Worm (Caenorhabditis elegans) whole organism, young adult: ENCODE data around the gene pycr-4.

ENCODE experiments used
- B0019.2 ChIP-seq: fragments of 200-800 bp; sonication (Bioruptor generic); conservative IDR thresholded peaks from 2 replicates; pipeline ENCODE4 v1.3.6; 2022; ENCODE audit warnings: missing genetic modification reagents, missing genetic modification characterization, missing compliant biosample characterization
- B0035.1 ChIP-seq: sonication (generic microtip); optimal IDR thresholded peaks from 2 replicates; lab custom pipeline; 2016; ENCODE audit warnings: missing genetic modification characterization, mild to moderate bottlenecking, missing compliant biosample characterization, missing genotype, missing genetic modification reagents
- B0336.3 ChIP-seq: fragments of 200-800 bp; sonication (Bioruptor generic); IDR thresholded peaks from 2 replicates; pipeline ENCODE4 v1.3.6; 2022; ENCODE audit warnings: missing genetic modification characterization, missing compliant biosample characterization
- D2030.7 ChIP-seq: fragments of 200-800 bp; sonication (Bioruptor generic); IDR thresholded peaks from 2 replicates; pipeline ENCODE4 v1.3.6; 2022; ENCODE audit warnings: missing genetic modification reagents, missing genetic modification characterization, missing compliant biosample characterization
- F55B11.4 ChIP-seq: sonication (generic microtip); optimal IDR thresholded peaks from 2 replicates; lab custom pipeline; 2016; ENCODE audit warnings: missing compliant biosample characterization, missing genetic modification characterization, borderline replicate concordance; ENCODE audit not compliant: insufficient read depth
- F57A8.1 ChIP-seq: fragments of 200-800 bp; sonication (Bioruptor generic); optimal IDR thresholded peaks from 2 replicates; lab custom pipeline; 2018; ENCODE audit warnings: mild to moderate bottlenecking, missing genetic modification characterization, moderate library complexity, missing compliant biosample characterization
- K11D2.4 ChIP-seq: fragments of 200-800 bp; sonication (Bioruptor generic); IDR thresholded peaks from 2 replicates; pipeline ENCODE4 v1.3.6; 2022; ENCODE audit warnings: missing genetic modification reagents, missing genetic modification characterization, missing compliant biosample characterization
- Y53F4B.3 ChIP-seq: fragments of 200-800 bp; sonication (Bioruptor generic); IDR thresholded peaks from 2 replicates; pipeline ENCODE4 v1.3.6; 2022; ENCODE audit warnings: missing genetic modification reagents, missing genetic modification characterization, missing compliant biosample characterization
- Y53G8AR.9 ChIP-seq: fragments of 200-800 bp; sonication (Bioruptor generic); conservative IDR thresholded peaks from 2 replicates; pipeline ENCODE4 v1.3.6; 2022; ENCODE audit warnings: missing genetic modification reagents, missing genetic modification characterization, missing compliant biosample characterization
- Y56A3A.18 ChIP-seq: fragments of 200-800 bp; sonication (Bioruptor generic); IDR thresholded peaks from 2 replicates; pipeline ENCODE4 v1.3.6; 2022; ENCODE audit warnings: missing genetic modification reagents, missing genetic modification characterization, missing compliant biosample characterization
- ZK185.1 ChIP-seq: sonication (generic microtip); optimal IDR thresholded peaks from 2 replicates; lab custom pipeline; 2016; ENCODE audit warnings: mild to moderate bottlenecking, missing genetic modification characterization, missing compliant biosample characterization; ENCODE audit not compliant: poor library complexity, severe bottlenecking
- akir-1 ChIP-seq: fragments of 200-800 bp; sonication (Bioruptor generic); optimal IDR thresholded peaks from 2 replicates; lab custom pipeline; 2018; ENCODE audit warnings: mild to moderate bottlenecking, missing genetic modification characterization, moderate library complexity, missing compliant biosample characterization
- ama-1 ChIP-seq, 3 experiments: fragments of 150-350 bp in 1 of 3; sonication (generic microtip) in 2 of 3; optimal IDR thresholded peaks; 2 replicates each; lab custom pipeline; 2014 to 2018; ENCODE audit warnings: missing biosample characterization in 2 of 3, missing genetic modification characterization in 2 of 3, missing genetic modification reagents in 2 of 3
- atf-7 ChIP-seq: sonication (generic microtip); optimal IDR thresholded peaks from 2 replicates; lab custom pipeline; 2017; ENCODE audit warnings: mild to moderate bottlenecking, missing genetic modification characterization, missing compliant biosample characterization
- attf-5 ChIP-seq: fragments of 200-800 bp; sonication (Bioruptor generic); optimal IDR thresholded peaks from 2 replicates; lab custom pipeline; 2018; ENCODE audit warnings: mild to moderate bottlenecking, missing genetic modification characterization, missing compliant biosample characterization
- attf-6 ChIP-seq: fragments of 200-800 bp; sonication (Bioruptor generic); IDR thresholded peaks from 2 replicates; pipeline ENCODE4 v1.3.6; 2022; ENCODE audit warnings: missing genetic modification reagents, missing genetic modification characterization, missing compliant biosample characterization
- bed-1 ChIP-seq: fragments of 200-800 bp; sonication (Bioruptor generic); IDR thresholded peaks from 2 replicates; pipeline ENCODE4 v1.3.6; 2022; ENCODE audit warnings: missing genetic modification reagents, missing genetic modification characterization, missing compliant biosample characterization
- cebp-2 ChIP-seq: fragments of 200-800 bp; sonication (Bioruptor generic); IDR thresholded peaks from 2 replicates; pipeline ENCODE4 v1.3.6; 2022; ENCODE audit warnings: missing genetic modification characterization, missing compliant biosample characterization
- ceh-27 ChIP-seq: fragments of 200-800 bp; sonication (Bioruptor generic); optimal IDR thresholded peaks from 2 replicates; lab custom pipeline; 2018; ENCODE audit warnings: mild to moderate bottlenecking, missing genetic modification characterization, moderate library complexity, missing compliant biosample characterization
- ceh-40 ChIP-seq: fragments of 200-800 bp; sonication (Bioruptor generic); IDR thresholded peaks from 2 replicates; pipeline ENCODE4 v1.3.6; 2022; ENCODE audit warnings: missing genetic modification characterization, missing compliant biosample characterization
- die-1 ChIP-seq: sonication (generic microtip); optimal IDR thresholded peaks from 2 replicates; lab custom pipeline; 2016; ENCODE audit warnings: missing genotype, mild to moderate bottlenecking, missing genetic modification characterization, missing compliant biosample characterization
- dpff-1 ChIP-seq: sonication (generic microtip); optimal IDR thresholded peaks from 2 replicates; lab custom pipeline; 2017; ENCODE audit warnings: mild to moderate bottlenecking, missing genetic modification characterization, missing compliant biosample characterization
- efl-1 ChIP-seq: fragments of 150-350 bp; optimal IDR thresholded peaks from 2 replicates; lab custom pipeline; 2014; ENCODE audit warnings: missing biosample characterization, missing genetic modification reagents, missing genetic modification characterization
- egl-18 ChIP-seq: fragments of 200-800 bp; sonication (Bioruptor generic); IDR thresholded peaks from 2 replicates; pipeline ENCODE4 v1.3.6; 2022; ENCODE audit warnings: missing genetic modification reagents, missing genetic modification characterization, missing compliant biosample characterization
- egrh-3 ChIP-seq: fragments of 200-800 bp; sonication (Bioruptor generic); IDR thresholded peaks from 2 replicates; pipeline ENCODE4 v1.3.6; 2022; ENCODE audit warnings: missing genetic modification reagents, missing genetic modification characterization, missing compliant biosample characterization
- hmg-1.2 ChIP-seq: fragments of 200-800 bp; sonication (Bioruptor generic); IDR thresholded peaks from 2 replicates; pipeline ENCODE4 v1.3.6; 2022; ENCODE audit warnings: missing genetic modification reagents, missing genetic modification characterization, missing compliant biosample characterization
- hrde-1 ChIP-seq: sonication (generic microtip); optimal IDR thresholded peaks from 2 replicates; lab custom pipeline; 2016; ENCODE audit warnings: missing genetic modification characterization, mild to moderate bottlenecking, missing compliant biosample characterization, moderate library complexity, missing genotype, missing genetic modification reagents, borderline replicate concordance
- let-607 ChIP-seq, 2 experiments: fragments of 200-800 bp in 1 of 2; sonication (Bioruptor generic) in 1 of 2; sonication (generic microtip) in 1 of 2; optimal IDR thresholded peaks; 2 replicates each; lab custom pipeline; 2016 to 2018; ENCODE audit warnings: mild to moderate bottlenecking in 2 of 2, missing compliant biosample characterization in 2 of 2, missing genetic modification characterization in 2 of 2, moderate library complexity in 2 of 2, missing genotype in 1 of 2
- lir-1 ChIP-seq: fragments of 200-800 bp; sonication (Bioruptor generic); conservative IDR thresholded peaks from 2 replicates; pipeline ENCODE4 v1.3.6; 2022; ENCODE audit warnings: missing genetic modification reagents, missing genetic modification characterization, missing compliant biosample characterization
- lsy-27 ChIP-seq: sonication (generic microtip); optimal IDR thresholded peaks from 2 replicates; lab custom pipeline; 2017; ENCODE audit warnings: missing genetic modification characterization, mild to moderate bottlenecking, missing compliant biosample characterization, antibody characterized with exemption, missing genotype, borderline replicate concordance; ENCODE audit not compliant: insufficient read depth
- mes-4 ChIP-seq: sonication (generic microtip); optimal IDR thresholded peaks from 2 replicates; lab custom pipeline; 2016; ENCODE audit warnings: missing genotype, missing genetic modification characterization, missing compliant biosample characterization
- nfya-2 ChIP-seq: fragments of 200-800 bp; sonication (Bioruptor generic); IDR thresholded peaks from 2 replicates; pipeline ENCODE4 v1.3.6; 2022; ENCODE audit warnings: missing genetic modification reagents, missing genetic modification characterization, missing compliant biosample characterization
- nfyb-1 ChIP-seq: fragments of 200-800 bp; sonication (Bioruptor generic); IDR thresholded peaks from 2 replicates; pipeline ENCODE4 v1.3.6; 2022; ENCODE audit warnings: missing genetic modification reagents, missing genetic modification characterization, missing compliant biosample characterization
- nhr-90 ChIP-seq: sonication (generic microtip); optimal IDR thresholded peaks from 2 replicates; lab custom pipeline; 2016; ENCODE audit warnings: missing genotype, mild to moderate bottlenecking, missing genetic modification characterization, missing compliant biosample characterization
- pha-4 ChIP-seq: fragments of 150-350 bp; sonication (generic microtip); optimal IDR thresholded peaks from 2 replicates; lab custom pipeline; 2014; ENCODE audit warnings: missing biosample characterization, missing genetic modification reagents, missing genetic modification characterization
- rcor-1 ChIP-seq: fragments of 200-800 bp; sonication (Bioruptor generic); IDR thresholded peaks from 2 replicates; pipeline ENCODE4 v1.3.6; 2022; ENCODE audit warnings: missing genetic modification reagents, missing genetic modification characterization, missing compliant biosample characterization
- rpc-1 ChIP-seq, 2 experiments: fragments of 150-350 bp in 1 of 2; sonication (generic microtip) in 1 of 2; optimal IDR thresholded peaks; 2 replicates each; lab custom pipeline; 2014 to 2018; ENCODE audit warnings: missing biosample characterization in 1 of 2, missing genetic modification characterization in 1 of 2, missing genetic modification reagents in 1 of 2, missing genotype in 1 of 2
- sdz-38 ChIP-seq: sonication (generic microtip); optimal IDR thresholded peaks from 2 replicates; lab custom pipeline; 2016; ENCODE audit warnings: missing genotype, missing genetic modification characterization, missing compliant biosample characterization
- snpc-4 ChIP-seq, 5 experiments: fragments of 150-350 bp in 1 of 5; sonication (generic microtip) in 4 of 5; optimal IDR thresholded peaks; 2 replicates each; lab custom pipeline; 2014 to 2018; ENCODE audit warnings: missing genetic modification characterization in 5 of 5, missing biosample characterization in 3 of 5, antibody characterized with exemption in 2 of 5, mild to moderate bottlenecking in 2 of 5, missing compliant biosample characterization in 2 of 5, missing genotype in 2 of 5, moderate library complexity in 2 of 5, missing genetic modification reagents in 1 of 5
- somi-1 ChIP-seq: fragments of 200-800 bp; sonication (Bioruptor generic); optimal IDR thresholded peaks from 2 replicates; lab custom pipeline; 2018; ENCODE audit warnings: mild to moderate bottlenecking, missing genetic modification characterization, missing compliant biosample characterization
- tbx-9 ChIP-seq: sonication (generic microtip); optimal IDR thresholded peaks from 2 replicates; lab custom pipeline; 2016; ENCODE audit warnings: borderline replicate concordance, missing genetic modification characterization, inconsistent platforms, missing compliant biosample characterization
- tlf-1 ChIP-seq: fragments of 200-800 bp; sonication (Bioruptor generic); optimal IDR thresholded peaks from 2 replicates; lab custom pipeline; 2018; ENCODE audit warnings: mild to moderate bottlenecking, missing genetic modification characterization, missing compliant biosample characterization
- ztf-22 ChIP-seq: fragments of 200-800 bp; sonication (Bioruptor generic); optimal IDR thresholded peaks from 2 replicates; lab custom pipeline; 2018; ENCODE audit warnings: mild to moderate bottlenecking, missing genetic modification characterization, moderate library complexity, missing compliant biosample characterization
- ztf-28 ChIP-seq: fragments of 200-800 bp; sonication (Bioruptor generic); IDR thresholded peaks from 2 replicates; pipeline ENCODE4 v1.3.6; 2022; ENCODE audit warnings: missing genetic modification reagents, missing genetic modification characterization, missing compliant biosample characterization
- ztf-6 ChIP-seq: fragments of 200-800 bp; sonication (Bioruptor generic); IDR thresholded peaks from 2 replicates; pipeline ENCODE4 v1.3.6; 2022; ENCODE audit warnings: missing genetic modification reagents, missing genetic modification characterization, missing compliant biosample characterization

Gene pycr-4

DNA sequence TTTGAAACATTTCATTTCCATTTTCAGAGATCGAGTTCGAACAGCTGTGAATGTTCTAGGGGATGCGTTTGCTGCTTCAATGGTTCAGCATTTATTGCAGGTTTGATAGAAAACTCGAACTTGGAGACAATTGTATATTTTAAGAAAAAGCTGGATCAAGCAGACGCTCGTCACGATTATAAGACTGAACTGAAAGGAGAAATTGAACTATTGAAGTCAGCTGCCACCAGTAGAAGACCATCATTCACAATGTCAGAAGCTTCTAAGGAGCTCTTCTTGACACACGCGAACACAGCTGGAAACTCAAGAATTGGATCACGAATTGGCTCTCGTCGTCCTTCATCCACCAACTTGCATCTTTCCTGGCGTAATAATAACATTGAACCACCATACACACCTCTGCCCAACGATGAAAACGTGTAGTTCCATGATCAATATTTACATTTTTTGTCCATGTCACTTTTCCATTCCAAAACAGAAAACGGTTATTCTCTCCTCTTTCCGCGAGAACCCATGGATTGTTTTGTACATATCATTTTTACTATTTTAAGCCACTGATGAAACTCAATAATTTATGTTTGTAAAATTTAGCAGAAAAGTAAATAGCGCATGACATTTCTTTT lies 28.9 kb upstream of the pycr-4 start:
- TF ChIP-seq B0019.2 (GFP tag; lab: Robert Waterston, UW): no peak
- no peak for TF ChIP-seq ceh-40
- no peak for TF ChIP-seq dpff-1
- peak; percentile 79; the same call in 1 of the 2 replicates for TF ChIP-seq cebp-2 (GFP tag; lab: Robert Waterston, UW)
- no peak for TF ChIP-seq let-607 (tag; optimal IDR thresholded peaks at IDR 0.05; lab: Kevin White, UChicago)
- peak; percentile 78 for TF ChIP-seq hrde-1 (tag; lab: Kevin White, UChicago)
- TF ChIP-seq nhr-90 (tag; lab: Kevin White, UChicago): peak; percentile 38
- TF ChIP-seq atf-7 (tag; lab: Kevin White, UChicago): no peak
- TF ChIP-seq Y56A3A.18 (GFP tag; lab: Robert Waterston, UW): 0 out of 2 replicates have a peak, but pooled peaks have one; percentile 21
- TF ChIP-seq bed-1 (GFP tag; lab: Robert Waterston, UW): no peak
- peak; percentile 15 for TF ChIP-seq mes-4 (tag; lab: Kevin White, UChicago)
- TF ChIP-seq attf-6 (GFP tag; lab: Robert Waterston, UW): peak; percentile 50
- TF ChIP-seq B0035.1 (tag; lab: Kevin White, UChicago): peak; percentile 10
- no peak for TF ChIP-seq efl-1 (GFP tag; lab: Kevin White, UChicago)
- no peak for TF ChIP-seq Y53F4B.3 (GFP tag; lab: Robert Waterston, UW)
- TF ChIP-seq egl-18 (GFP tag; lab: Robert Waterston, UW): no peak
- TF ChIP-seq akir-1 (GFP tag; lab: Kevin White, UChicago): no peak
- peak; percentile 24 for TF ChIP-seq rcor-1 (GFP tag; lab: Robert Waterston, UW)
- peak; percentile 36 for TF ChIP-seq pha-4 (tag; lab: Kevin White, UChicago)
- TF ChIP-seq lsy-27 (tag; lab: Kevin White, UChicago): no peak
- no peak for TF ChIP-seq F55B11.4
- TF ChIP-seq attf-5 (GFP tag; lab: Kevin White, UChicago): peak; percentile 1
- no peak for TF ChIP-seq F57A8.1 (GFP tag; lab: Kevin White, UChicago)
- peak; percentile 67 for TF ChIP-seq ZK185.1 (tag; lab: Kevin White, UChicago)
- peak; percentile 34; the same call in 1 of the 2 replicates for TF ChIP-seq D2030.7 (GFP tag; lab: Robert Waterston, UW)
- TF ChIP-seq Y53G8AR.9 (GFP tag; lab: Robert Waterston, UW): peak; percentile 88
- TF ChIP-seq hmg-1.2 (GFP tag; lab: Robert Waterston, UW): peak; percentile 50
- TF ChIP-seq nfyb-1 (GFP tag; lab: Robert Waterston, UW): 0 out of 2 replicates have a peak, but pooled peaks have one; percentile 42
- TF ChIP-seq tbx-9: no peak
- no peak for TF ChIP-seq rpc-1 (optimal IDR thresholded peaks at IDR 0.05; lab: Kevin White, UChicago)
- TF ChIP-seq rpc-1 (tag; optimal IDR thresholded peaks at IDR 0.05; lab: Kevin White, UChicago): no peak
- no peak for TF ChIP-seq snpc-4 (GFP tag; optimal IDR thresholded peaks at IDR 0.05; lab: Kevin White, UChicago)
- TF ChIP-seq snpc-4 (tag; optimal IDR thresholded peaks at IDR 0.05; lab: Kevin White, UChicago): peak in 2 of 4 experiments; percentile 35 to 47
- TF ChIP-seq ztf-6 (GFP tag; lab: Robert Waterston, UW): no peak
- no peak for TF ChIP-seq somi-1 (GFP tag; lab: Kevin White, UChicago)
- peak; percentile 86 for TF ChIP-seq B0336.3 (GFP tag; lab: Robert Waterston, UW)
- TF ChIP-seq ceh-27 (GFP tag; lab: Kevin White, UChicago): no peak
- no peak for TF ChIP-seq K11D2.4 (GFP tag; lab: Robert Waterston, UW)
- TF ChIP-seq lir-1 (GFP tag; lab: Robert Waterston, UW): peak; percentile 19; the same call in 1 of the 2 replicates
- TF ChIP-seq ama-1 (optimal IDR thresholded peaks at IDR 0.05; lab: Kevin White, UChicago): peak; percentile 93
- TF ChIP-seq ama-1 (GFP tag; optimal IDR thresholded peaks at IDR 0.05; lab: Kevin White, UChicago): peak; percentile 54 to 70
- TF ChIP-seq ztf-28: no peak
- peak; percentile 77 for TF ChIP-seq tlf-1 (GFP tag; lab: Kevin White, UChicago)
- no peak for TF ChIP-seq die-1 (tag; lab: Kevin White, UChicago)
- no peak for TF ChIP-seq nfya-2 (GFP tag; lab: Robert Waterston, UW)
- no peak for TF ChIP-seq egrh-3 (GFP tag; lab: Robert Waterston, UW)
- peak; percentile 70 for TF ChIP-seq ztf-22 (GFP tag; lab: Kevin White, UChicago)
- no peak for TF ChIP-seq sdz-38 (tag; lab: Kevin White, UChicago)
